Worm (Caenorhabditis elegans): Measurements from ENCODE around the gene F32D8.12.

Gene F32D8.12

ce11 chrV:10866340-10866739, 24.5 kb downstream of the F32D8.12 start:
- TF ChIP-seq sea-1 (GFP tag; conservative IDR thresholded peaks at IDR 0.05): peak; percentile 43; the same call in 1 of the 2 replicates

DNA sequence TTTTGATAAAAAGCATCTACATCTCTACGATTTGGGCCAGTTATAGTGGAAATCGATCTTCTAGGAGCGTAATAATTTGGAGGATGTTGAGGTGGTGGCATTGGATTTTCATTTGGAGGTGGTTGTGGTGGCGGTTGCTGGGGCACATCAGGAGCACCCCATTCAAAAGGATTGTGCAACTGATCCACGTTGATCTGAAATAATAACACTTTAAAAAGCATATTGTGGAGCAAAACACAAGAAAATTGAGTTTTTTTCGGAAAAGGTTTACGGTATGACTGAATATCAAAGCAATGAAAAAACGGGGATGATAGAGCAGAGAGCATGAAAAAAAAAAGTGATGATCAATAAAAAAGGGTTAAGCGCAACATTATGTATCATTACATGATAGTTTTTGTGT, 25.2 kb downstream of the F32D8.12 start, which contains the start of gene saeg-1:
saeg-1 (minus strand) TSS at position 101 of the 400 bp plus-strand sequence.
- TF ChIP-seq flt-1 (GFP tag; IDR thresholded peaks at IDR 0.05) (no peak), scrt-1 (GFP tag; IDR thresholded peaks at IDR 0.05) (no peak), pes-1 (GFP tag; IDR thresholded peaks at IDR 0.05) (no peak), sea-1 (GFP tag; conservative IDR thresholded peaks at IDR 0.05) (no peak)

DNA sequence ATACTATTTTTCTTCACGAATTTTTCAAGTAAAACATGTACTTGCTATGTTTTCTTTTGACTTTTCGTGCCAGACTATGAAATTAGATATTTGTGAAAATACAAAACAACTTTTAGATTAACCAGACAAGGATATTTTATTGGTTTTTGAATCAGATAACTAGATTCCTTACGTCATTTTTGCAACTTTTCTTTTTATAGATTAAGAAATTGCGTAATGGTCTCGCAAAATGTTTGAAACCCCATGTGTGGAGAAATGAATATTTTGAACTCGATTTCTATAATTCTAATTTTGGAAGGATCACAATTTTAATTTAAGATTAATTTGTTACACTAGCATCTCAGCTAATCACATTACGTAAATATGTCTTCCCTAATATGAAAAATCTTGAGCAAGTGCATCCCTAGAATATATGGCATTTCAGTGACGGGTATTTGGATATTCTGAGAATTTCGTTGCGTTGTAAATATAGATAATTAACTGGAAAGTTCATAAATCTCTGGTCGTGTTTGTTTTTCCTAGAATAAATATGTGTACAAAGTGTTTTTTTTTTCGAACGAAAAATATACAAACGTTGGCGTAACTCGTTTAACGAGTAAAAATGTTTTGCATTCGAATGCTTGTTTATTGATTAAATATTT, 28.2 kb downstream of the F32D8.12 start:
- TF ChIP-seq B0310.2 (tag; optimal IDR thresholded peaks at IDR 0.05) (no peak), sea-1 (GFP tag; conservative IDR thresholded peaks at IDR 0.05) (no peak), aly-1 (tag; optimal IDR thresholded peaks at IDR 0.05) (no peak), ceh-13 (GFP tag; optimal IDR thresholded peaks at IDR 0.05) (no peak), ceh-36 (tag; optimal IDR thresholded peaks at IDR 0.05) (no peak), ama-1 (optimal IDR thresholded peaks at IDR 0.05) (no peak), ets-7 (tag; optimal IDR thresholded peaks at IDR 0.05) (no peak), scrt-1 (GFP tag; IDR thresholded peaks at IDR 0.05) (no peak), tra-4 (tag; optimal IDR thresholded peaks at IDR 0.05) (no peak), flt-1 (GFP tag; IDR thresholded peaks at IDR 0.05) (no peak), tbx-37 (GFP tag; conservative IDR thresholded peaks at IDR 0.05) (no peak), hmbx-1 (tag; optimal IDR thresholded peaks at IDR 0.05) (no peak), F13C5.2 (tag; optimal IDR thresholded peaks at IDR 0.05) (no peak), pes-1 (GFP tag; IDR thresholded peaks at IDR 0.05) (no peak), hnd-1 (tag; optimal IDR thresholded peaks at IDR 0.05) (no peak), tbx-11 (GFP tag; IDR thresholded peaks at IDR 0.05) (no peak), hmg-4 (GFP tag; optimal IDR thresholded peaks at IDR 0.05) (no peak)

- TF ChIP-seq ceh-36 (tag; optimal IDR thresholded peaks at IDR 0.05) (no peak), tra-4 (tag; optimal IDR thresholded peaks at IDR 0.05) (no peak), aly-1 (tag; optimal IDR thresholded peaks at IDR 0.05) (no peak), pes-1 (GFP tag; IDR thresholded peaks at IDR 0.05) (no peak), hnd-1 (tag; optimal IDR thresholded peaks at IDR 0.05) (no peak), flt-1 (GFP tag; IDR thresholded peaks at IDR 0.05) (no peak)
Measured at ce11 chrV:10861611-10862262, 29.1 kb downstream of the F32D8.12 start.

DNA sequence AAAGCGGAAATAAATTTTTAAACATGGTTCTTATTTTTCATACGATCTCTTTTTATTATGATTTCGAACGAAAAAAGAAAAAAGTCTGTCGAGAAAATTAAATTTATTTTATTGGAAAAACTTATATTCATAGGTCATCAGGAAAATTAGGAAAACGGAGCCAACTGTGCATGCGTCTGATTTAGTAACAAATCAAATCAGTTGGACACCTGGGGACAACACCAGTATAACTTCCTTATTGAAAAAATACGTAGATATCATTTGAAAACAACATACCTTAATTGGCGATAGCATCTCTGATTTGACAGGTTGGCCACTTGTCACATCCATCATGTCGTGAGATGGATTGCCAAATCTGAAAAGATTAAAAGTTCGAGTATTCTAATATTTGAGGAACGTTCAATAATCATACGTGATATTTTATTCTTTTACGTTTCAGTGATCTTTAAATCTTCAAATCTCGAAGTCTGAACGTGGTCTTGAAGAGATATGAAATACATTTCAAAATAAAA, 30.2 kb downstream of the F32D8.12 start:
- TF ChIP-seq sea-1 (GFP tag; conservative IDR thresholded peaks at IDR 0.05) (no peak), hnd-1 (tag; optimal IDR thresholded peaks at IDR 0.05) (no peak), ceh-13 (GFP tag; optimal IDR thresholded peaks at IDR 0.05) (no peak), aly-1 (tag; optimal IDR thresholded peaks at IDR 0.05) (no peak), pes-1 (GFP tag; IDR thresholded peaks at IDR 0.05) (no peak), flt-1 (GFP tag; IDR thresholded peaks at IDR 0.05) (no peak), F13C5.2 (tag; optimal IDR thresholded peaks at IDR 0.05) (no peak), tbx-11 (GFP tag; IDR thresholded peaks at IDR 0.05) (no peak), tra-4 (tag; optimal IDR thresholded peaks at IDR 0.05) (no peak), hmg-4 (GFP tag; optimal IDR thresholded peaks at IDR 0.05) (no peak), B0310.2 (tag; optimal IDR thresholded peaks at IDR 0.05) (no peak)

- no peak for TF ChIP-seq flt-1 (GFP tag; IDR thresholded peaks at IDR 0.05)
- TF ChIP-seq tbx-11 (GFP tag; IDR thresholded peaks at IDR 0.05): no peak
- no peak for TF ChIP-seq ceh-36 (tag; optimal IDR thresholded peaks at IDR 0.05)
- no peak for TF ChIP-seq B0310.2 (tag; optimal IDR thresholded peaks at IDR 0.05)
Measured at ce11 chrV:10859775-10860174, 31.1 kb downstream of the F32D8.12 start.

- TF ChIP-seq hnd-1 (tag; optimal IDR thresholded peaks at IDR 0.05) (no peak), hmbx-1 (tag; optimal IDR thresholded peaks at IDR 0.05) (no peak), scrt-1 (GFP tag; IDR thresholded peaks at IDR 0.05) (no peak), B0310.2 (tag; optimal IDR thresholded peaks at IDR 0.05) (no peak), ceh-13 (GFP tag; optimal IDR thresholded peaks at IDR 0.05) (no peak), hmg-4 (GFP tag; optimal IDR thresholded peaks at IDR 0.05) (no peak), tra-4 (tag; optimal IDR thresholded peaks at IDR 0.05) (no peak), ets-7 (tag; optimal IDR thresholded peaks at IDR 0.05) (no peak), tbx-11 (GFP tag; IDR thresholded peaks at IDR 0.05) (no peak), ama-1 (optimal IDR thresholded peaks at IDR 0.05) (no peak), F13C5.2 (tag; optimal IDR thresholded peaks at IDR 0.05) (no peak), tbx-37 (GFP tag; conservative IDR thresholded peaks at IDR 0.05) (no peak), flt-1 (GFP tag; IDR thresholded peaks at IDR 0.05) (no peak), aly-1 (tag; optimal IDR thresholded peaks at IDR 0.05) (no peak), pes-1 (GFP tag; IDR thresholded peaks at IDR 0.05) (no peak), sea-1 (GFP tag; conservative IDR thresholded peaks at IDR 0.05) (no peak), ceh-36 (tag; optimal IDR thresholded peaks at IDR 0.05) (no peak)
Measured at ce11 chrV:10859048-10859637, 31.7 kb downstream of the F32D8.12 start.

DNA sequence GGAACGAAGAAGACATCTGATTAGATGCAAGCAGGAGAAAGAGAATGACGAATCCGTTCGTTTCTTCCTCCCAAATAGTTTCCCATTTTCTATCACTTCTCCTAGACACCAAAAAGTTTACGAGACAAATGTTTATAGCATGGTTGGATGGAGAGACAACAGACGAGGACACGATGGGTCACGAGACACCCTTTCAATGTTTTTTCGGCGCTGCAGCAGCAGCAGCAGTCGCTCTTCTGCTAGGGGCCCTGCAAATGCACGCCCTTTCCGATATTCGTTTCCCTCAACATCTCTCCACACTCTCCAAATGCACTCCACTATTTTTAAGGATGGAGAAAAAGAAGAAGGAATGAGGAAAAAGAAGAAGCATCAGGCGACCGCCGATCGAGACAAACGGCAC, 32.5 kb downstream of the F32D8.12 start:
- TF ChIP-seq pes-1 (GFP tag; IDR thresholded peaks at IDR 0.05) (no peak), hmbx-1 (tag; optimal IDR thresholded peaks at IDR 0.05) (no peak), tbx-11 (GFP tag; IDR thresholded peaks at IDR 0.05) (no peak), tra-4 (tag; optimal IDR thresholded peaks at IDR 0.05) (no peak), ama-1 (optimal IDR thresholded peaks at IDR 0.05) (no peak), ets-7 (tag; optimal IDR thresholded peaks at IDR 0.05) (no peak), hmg-4 (GFP tag; optimal IDR thresholded peaks at IDR 0.05) (peak; percentile 37)
